Worm (Caenorhabditis elegans) whole organism, L1 larva: ENCODE data around the gene ttn-1.

Experiments used
- C16A3.4 ChIP-seq: fragments of 150-350 bp; optimal IDR thresholded peaks from 2 replicates; lab custom pipeline; 2014; ENCODE audit warnings: missing biosample characterization, missing genetic modification characterization
- C34B4.2 ChIP-seq: sonication (generic microtip); optimal IDR thresholded peaks from 2 replicates; lab custom pipeline; 2017; ENCODE audit warnings: mild to moderate bottlenecking, missing genetic modification characterization, missing compliant biosample characterization
- F16B12.6 ChIP-seq: fragments of 150-350 bp; optimal IDR thresholded peaks from 2 replicates; lab custom pipeline; 2014; ENCODE audit warnings: missing biosample characterization, missing genetic modification characterization
- Y116A8C.19 ChIP-seq: sonication (generic microtip); optimal IDR thresholded peaks from 2 replicates; lab custom pipeline; 2016; ENCODE audit warnings: missing compliant biosample characterization, missing genetic modification characterization, borderline replicate concordance
- aha-1 ChIP-seq: fragments of 150-350 bp; optimal IDR thresholded peaks from 2 replicates; lab custom pipeline; 2014; ENCODE audit warnings: missing biosample characterization, missing genetic modification characterization
- alr-1 ChIP-seq: fragments of 200-800 bp; sonication (Bioruptor generic); optimal IDR thresholded peaks from 2 replicates; lab custom pipeline; 2018; ENCODE audit warnings: borderline replicate concordance, mild to moderate bottlenecking, missing genetic modification characterization, missing compliant biosample characterization
- aly-2 ChIP-seq: fragments of 150-350 bp; optimal IDR thresholded peaks from 2 replicates; lab custom pipeline; 2014; ENCODE audit warnings: missing biosample characterization, missing genetic modification characterization
- ama-1 ChIP-seq: fragments of 150-350 bp; optimal IDR thresholded peaks from 2 replicates; lab custom pipeline; 2014
- blmp-1 ChIP-seq: fragments of 150-350 bp; optimal IDR thresholded peaks from 2 replicates; lab custom pipeline; 2014; ENCODE audit warnings: missing biosample characterization, missing genetic modification characterization
- ceh-63 ChIP-seq: fragments of 200-800 bp; sonication (Bioruptor generic); optimal IDR thresholded peaks from 2 replicates; lab custom pipeline; 2018; ENCODE audit warnings: mild to moderate bottlenecking, missing genetic modification characterization, missing compliant biosample characterization
- ceh-8 ChIP-seq: fragments of 200-800 bp; sonication (Bioruptor generic); optimal IDR thresholded peaks from 2 replicates; lab custom pipeline; 2018; ENCODE audit warnings: mild to moderate bottlenecking, missing genetic modification characterization, moderate library complexity, missing compliant biosample characterization
- dsc-1 ChIP-seq: sonication (generic microtip); optimal IDR thresholded peaks from 2 replicates; lab custom pipeline; 2016; ENCODE audit warnings: mild to moderate bottlenecking, missing genetic modification characterization, missing compliant biosample characterization
- efl-1 ChIP-seq, 4 experiments: fragments of 150-350 bp; optimal IDR thresholded peaks in 3 of 4; peaks in 1 of 4; 1 replicate in 1 of 4; 2 replicates in 3 of 4; lab custom pipeline; 2014; ENCODE audit warnings: missing biosample characterization in 2 of 4, missing genetic modification characterization in 2 of 4, missing genetic modification reagents in 2 of 4
- efl-3 ChIP-seq: fragments of 200-800 bp; sonication (Bioruptor generic); optimal IDR thresholded peaks from 2 replicates; lab custom pipeline; 2018; ENCODE audit warnings: mild to moderate bottlenecking, missing genetic modification characterization, missing compliant biosample characterization
- egl-13 ChIP-seq: sonication (generic microtip); optimal IDR thresholded peaks from 2 replicates; lab custom pipeline; 2016; ENCODE audit warnings: missing genotype, missing genetic modification reagents, missing genetic modification characterization, missing compliant biosample characterization
- egl-27 ChIP-seq, 2 experiments: fragments of 150-350 bp in 1 of 2; sonication (generic microtip); optimal IDR thresholded peaks; 3 replicates each; lab custom pipeline; 2017 to 2018; ENCODE audit warnings: missing biosample characterization in 2 of 2, missing genetic modification characterization in 2 of 2, missing genetic modification reagents in 2 of 2
- fkh-8 ChIP-seq: sonication (generic microtip); optimal IDR thresholded peaks from 2 replicates; lab custom pipeline; 2016; ENCODE audit warnings: mild to moderate bottlenecking, missing genetic modification characterization, missing compliant biosample characterization
- fos-1 ChIP-seq: fragments of 150-350 bp; optimal IDR thresholded peaks from 2 replicates; lab custom pipeline; 2014; ENCODE audit warnings: missing biosample characterization, missing genetic modification characterization
- grh-1 ChIP-seq: fragments of 200-800 bp; sonication (Bioruptor generic); IDR thresholded peaks from 2 replicates; pipeline ENCODE4 v1.3.6; 2022; ENCODE audit warnings: missing genetic modification reagents, missing genetic modification characterization, missing compliant biosample characterization
- hpl-2 ChIP-seq: fragments of 150-350 bp; optimal IDR thresholded peaks from 2 replicates; lab custom pipeline; 2014; ENCODE audit warnings: missing biosample characterization, missing genetic modification reagents, missing genetic modification characterization
- isw-1 ChIP-seq: fragments of 200-800 bp; sonication (Bioruptor generic); IDR thresholded peaks from 2 replicates; pipeline ENCODE4 v1.3.6; 2022; ENCODE audit warnings: missing genetic modification characterization, missing compliant biosample characterization
- jun-1 ChIP-seq: fragments of 150-350 bp; optimal IDR thresholded peaks from 2 replicates; lab custom pipeline; 2014; ENCODE audit warnings: missing biosample characterization, missing genetic modification reagents, missing genetic modification characterization
- lin-15B ChIP-seq: fragments of 150-350 bp; sonication (generic microtip); optimal IDR thresholded peaks from 3 replicates; lab custom pipeline; 2014; ENCODE audit warnings: missing biosample characterization, missing genetic modification characterization
- lin-39 ChIP-seq: fragments of 150-350 bp; optimal IDR thresholded peaks from 2 replicates; lab custom pipeline; 2014; ENCODE audit warnings: missing biosample characterization, missing genetic modification reagents, missing genetic modification characterization
- mef-2 ChIP-seq: fragments of 150-350 bp; optimal IDR thresholded peaks from 2 replicates; lab custom pipeline; 2014; ENCODE audit warnings: missing biosample characterization, missing genetic modification characterization
- mep-1 ChIP-seq: fragments of 150-350 bp; optimal IDR thresholded peaks from 2 replicates; lab custom pipeline; 2014; ENCODE audit warnings: missing biosample characterization, missing genetic modification characterization
- nhr-11 ChIP-seq: fragments of 150-350 bp; optimal IDR thresholded peaks from 2 replicates; lab custom pipeline; 2014; ENCODE audit warnings: missing biosample characterization, missing genetic modification characterization
- nhr-237 ChIP-seq: fragments of 150-350 bp; optimal IDR thresholded peaks from 2 replicates; lab custom pipeline; 2014; ENCODE audit warnings: missing biosample characterization, missing genetic modification characterization
- nhr-28 ChIP-seq: fragments of 150-350 bp; optimal IDR thresholded peaks from 2 replicates; lab custom pipeline; 2014; ENCODE audit warnings: missing biosample characterization, missing genetic modification characterization
- nhr-47 ChIP-seq: sonication (generic microtip); optimal IDR thresholded peaks from 2 replicates; lab custom pipeline; 2016; ENCODE audit warnings: mild to moderate bottlenecking, missing genetic modification characterization, moderate library complexity, missing compliant biosample characterization
- nhr-71 ChIP-seq: sonication (generic microtip); optimal IDR thresholded peaks from 2 replicates; lab custom pipeline; 2016; ENCODE audit warnings: mild to moderate bottlenecking, missing genetic modification characterization, moderate library complexity, missing compliant biosample characterization
- nhr-77 ChIP-seq: fragments of 150-350 bp; optimal IDR thresholded peaks from 2 replicates; lab custom pipeline; 2014; ENCODE audit warnings: missing biosample characterization, missing genetic modification characterization
- nhr-84 ChIP-seq: sonication (generic microtip); optimal IDR thresholded peaks from 2 replicates; lab custom pipeline; 2017; ENCODE audit warnings: missing biosample characterization, missing genetic modification characterization
- nhr-85 ChIP-seq: sonication (generic microtip); peaks from one replicate; lab custom pipeline; 2016; ENCODE audit warnings: missing genetic modification characterization, inconsistent platforms, missing compliant biosample characterization
- nhr-90 ChIP-seq: sonication (generic microtip); optimal IDR thresholded peaks from 2 replicates; lab custom pipeline; 2016; ENCODE audit warnings: mild to moderate bottlenecking, missing genetic modification characterization, missing compliant biosample characterization; ENCODE audit not compliant: poor library complexity
- pag-3 ChIP-seq: sonication (generic microtip); optimal IDR thresholded peaks from 2 replicates; lab custom pipeline; 2017; ENCODE audit warnings: missing genetic modification characterization, mild to moderate bottlenecking, missing compliant biosample characterization, antibody characterized with exemption, borderline replicate concordance; ENCODE audit not compliant: insufficient read depth
- pax-3 ChIP-seq: fragments of 200-800 bp; sonication (Bioruptor generic); optimal IDR thresholded peaks from 2 replicates; lab custom pipeline; 2018; ENCODE audit warnings: mild to moderate bottlenecking, missing genetic modification characterization, moderate library complexity, missing compliant biosample characterization
- rnt-1 ChIP-seq: sonication (generic microtip); optimal IDR thresholded peaks from 2 replicates; lab custom pipeline; 2016; ENCODE audit warnings: mild to moderate bottlenecking, missing genetic modification characterization, moderate library complexity, missing compliant biosample characterization
- skn-1 ChIP-seq: fragments of 150-350 bp; optimal IDR thresholded peaks from 2 replicates; lab custom pipeline; 2014; ENCODE audit warnings: missing biosample characterization, missing genetic modification characterization
- snu-23 ChIP-seq: sonication (generic microtip); optimal IDR thresholded peaks from 2 replicates; lab custom pipeline; 2016; ENCODE audit warnings: missing genetic modification characterization, missing compliant biosample characterization
- sptf-1 ChIP-seq: fragments of 150-350 bp; optimal IDR thresholded peaks from 2 replicates; lab custom pipeline; 2014; ENCODE audit warnings: missing biosample characterization, missing genetic modification characterization
- sup-37 ChIP-seq: fragments of 200-800 bp; sonication (Bioruptor generic); optimal IDR thresholded peaks from 2 replicates; lab custom pipeline; 2018; ENCODE audit warnings: mild to moderate bottlenecking, missing genetic modification characterization, missing compliant biosample characterization
- swsn-7 ChIP-seq: sonication (generic microtip); optimal IDR thresholded peaks from 2 replicates; lab custom pipeline; 2016; ENCODE audit warnings: missing genetic modification characterization, missing compliant biosample characterization
- tbx-2 ChIP-seq: sonication (generic microtip); optimal IDR thresholded peaks from 2 replicates; lab custom pipeline; 2016; ENCODE audit warnings: missing genetic modification characterization, missing compliant biosample characterization
- unc-30 ChIP-seq: sonication (generic microtip); optimal IDR thresholded peaks from 2 replicates; lab custom pipeline; 2017; ENCODE audit warnings: missing biosample characterization, missing genetic modification characterization
- unc-62 ChIP-seq: fragments of 150-350 bp; optimal IDR thresholded peaks from 2 replicates; lab custom pipeline; 2014; ENCODE audit warnings: missing biosample characterization, missing genetic modification reagents, missing genetic modification characterization
- vab-15 ChIP-seq: sonication (generic microtip); optimal IDR thresholded peaks from 2 replicates; lab custom pipeline; 2017; ENCODE audit warnings: missing genotype, mild to moderate bottlenecking, missing genetic modification characterization, missing compliant biosample characterization
- zip-4 ChIP-seq: fragments of 200-800 bp; sonication (Bioruptor generic); optimal IDR thresholded peaks from 2 replicates; lab custom pipeline; 2018; ENCODE audit warnings: mild to moderate bottlenecking, missing genetic modification characterization, moderate library complexity, missing compliant biosample characterization
- ztf-4 ChIP-seq: fragments of 150-350 bp; optimal IDR thresholded peaks from 2 replicates; lab custom pipeline; 2014; ENCODE audit warnings: missing biosample characterization, missing genetic modification characterization

The ttn-1 gene

ce11 chrV:6226530-6227125 lies 24.2 kb upstream of the ttn-1 start, which contains the start of gene W06H8.6:
Gene W06H8.6, minus strand, starts transcription at chrV:6227010.
- no peak for TF ChIP-seq nhr-237 (tag; lab: Kevin White, UChicago)
- no peak for TF ChIP-seq nhr-77 (tag; lab: Kevin White, UChicago)
- no peak for TF ChIP-seq fkh-8
- TF ChIP-seq egl-27 (tag; optimal IDR thresholded peaks at IDR 0.05; lab: Kevin White, UChicago): no peak
- TF ChIP-seq pax-3 (tag; lab: Kevin White, UChicago): peak; percentile 46
- peak; percentile 25 for TF ChIP-seq ama-1 (lab: Kevin White, UChicago)
- no peak for TF ChIP-seq zip-4 (GFP tag; lab: Kevin White, UChicago)
- no peak for TF ChIP-seq efl-1 (optimal IDR thresholded peaks at IDR 0.05; lab: Kevin White, UChicago)
- peak in 1 of 2 experiments; percentile 81 for TF ChIP-seq efl-1 (GFP tag; optimal IDR thresholded peaks at IDR 0.05 in 1 of 2; lab: Kevin White, UChicago)
- TF ChIP-seq skn-1 (tag; lab: Kevin White, UChicago): no peak
- peak; percentile 6 for TF ChIP-seq rnt-1
- no peak for TF ChIP-seq nhr-11 (tag; lab: Kevin White, UChicago)
- TF ChIP-seq ceh-63 (GFP tag; lab: Kevin White, UChicago): peak; percentile 37
- no peak for TF ChIP-seq nhr-84 (tag; lab: Kevin White, UChicago)
- TF ChIP-seq snu-23: no peak
- TF ChIP-seq jun-1 (tag; lab: Kevin White, UChicago): no peak
- TF ChIP-seq hpl-2 (GFP tag; lab: Kevin White, UChicago): no peak
- TF ChIP-seq nhr-85: peak; percentile 62
- TF ChIP-seq tbx-2 (tag; lab: Kevin White, UChicago): no peak
- no peak for TF ChIP-seq nhr-71 (tag; lab: Kevin White, UChicago)
- no peak for TF ChIP-seq swsn-7 (tag; lab: Kevin White, UChicago)
- no peak for TF ChIP-seq C34B4.2 (tag; lab: Kevin White, UChicago)
- TF ChIP-seq grh-1 (GFP tag; lab: Robert Waterston, UW): peak; percentile 30
- TF ChIP-seq F16B12.6 (tag; lab: Kevin White, UChicago): no peak
- no peak for TF ChIP-seq isw-1 (GFP tag; lab: Robert Waterston, UW)
- no peak for TF ChIP-seq egl-13 (tag; lab: Kevin White, UChicago)
- no peak for TF ChIP-seq efl-3 (GFP tag; lab: Kevin White, UChicago)
- no peak for TF ChIP-seq unc-62 (GFP tag; lab: Kevin White, UChicago)
- no peak for TF ChIP-seq aly-2 (tag; lab: Kevin White, UChicago)
- no peak for TF ChIP-seq Y116A8C.19 (tag; lab: Kevin White, UChicago)
- TF ChIP-seq ceh-8 (GFP tag; lab: Kevin White, UChicago): peak; percentile 23
- TF ChIP-seq ztf-4: no peak
- no peak for TF ChIP-seq nhr-28 (tag; lab: Kevin White, UChicago)
- peak; percentile 39 for TF ChIP-seq nhr-90
- no peak for TF ChIP-seq sup-37 (GFP tag; lab: Kevin White, UChicago)
- no peak for TF ChIP-seq dsc-1 (tag; lab: Kevin White, UChicago)
- TF ChIP-seq alr-1 (tag; lab: Kevin White, UChicago): no peak
- TF ChIP-seq lin-15B: no peak

DNA sequence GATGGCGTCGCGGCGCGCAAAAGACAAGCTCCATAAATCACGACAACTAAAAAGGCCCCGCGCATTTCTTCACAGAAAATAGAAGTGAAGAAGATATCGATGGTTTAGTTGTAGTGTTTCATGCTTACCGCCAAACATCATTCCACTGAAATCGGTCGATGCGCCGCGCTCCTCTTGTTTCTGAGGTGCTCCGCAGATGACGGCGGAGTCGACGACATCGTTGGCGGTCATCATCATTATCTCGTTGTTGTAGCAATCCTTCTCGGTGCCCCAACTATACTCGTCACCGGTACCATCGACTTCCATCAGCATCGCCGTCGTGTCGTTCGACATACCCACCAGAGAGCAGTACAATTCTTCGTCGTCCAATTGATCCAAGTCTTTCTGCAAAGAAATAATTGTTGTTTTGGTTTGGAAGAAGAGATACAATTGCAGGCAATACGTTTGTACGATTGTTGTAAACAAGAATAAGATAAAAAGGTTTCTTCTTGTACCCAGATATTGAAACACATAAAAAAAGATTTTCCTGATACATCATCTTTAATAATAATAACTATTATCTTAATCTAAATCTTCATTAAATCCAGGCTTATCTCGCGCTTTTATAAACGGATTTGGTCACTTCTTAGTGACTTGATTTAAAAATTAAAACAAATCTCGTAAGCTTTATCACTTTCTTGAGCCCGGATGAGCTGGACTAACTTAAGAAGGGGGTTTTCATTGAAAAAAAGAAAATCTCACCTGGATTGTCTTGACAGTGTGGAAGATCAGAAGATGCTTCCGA lies 23.5 kb upstream of the ttn-1 start:
- peak; percentile 10 for TF ChIP-seq sup-37 (GFP tag; lab: Kevin White, UChicago)
- TF ChIP-seq pag-3 (tag; lab: Kevin White, UChicago): no peak
- peak; percentile 21 for TF ChIP-seq lin-39 (tag; lab: Kevin White, UChicago)
- TF ChIP-seq vab-15 (tag; lab: Kevin White, UChicago): no peak
- TF ChIP-seq C34B4.2 (tag; lab: Kevin White, UChicago): no peak
- TF ChIP-seq mef-2 (tag; lab: Kevin White, UChicago): no peak
- TF ChIP-seq nhr-47 (tag; lab: Kevin White, UChicago): peak; percentile 26
- peak; percentile 25 for TF ChIP-seq mep-1 (tag; lab: Kevin White, UChicago)
- TF ChIP-seq nhr-84 (tag; lab: Kevin White, UChicago): no peak
- no peak for TF ChIP-seq sptf-1 (tag; lab: Kevin White, UChicago)
- TF ChIP-seq nhr-85: peak; percentile 83
- TF ChIP-seq fos-1 (tag; lab: Kevin White, UChicago): no peak
- TF ChIP-seq aha-1 (tag; lab: Kevin White, UChicago): no peak
- no peak for TF ChIP-seq unc-30 (tag; lab: Kevin White, UChicago)
- no peak for TF ChIP-seq C16A3.4
- peak; percentile 7 for TF ChIP-seq blmp-1
- TF ChIP-seq aly-2 (tag; lab: Kevin White, UChicago): no peak
- no peak for TF ChIP-seq pax-3 (tag; lab: Kevin White, UChicago)
- no peak for TF ChIP-seq ztf-4
- TF ChIP-seq fkh-8: no peak
- TF ChIP-seq Y116A8C.19 (tag; lab: Kevin White, UChicago): no peak
